Fruit fly (Drosophila melanogaster): ENCODE measurements around the gene CG7402.

The CG7402 gene

DNA sequence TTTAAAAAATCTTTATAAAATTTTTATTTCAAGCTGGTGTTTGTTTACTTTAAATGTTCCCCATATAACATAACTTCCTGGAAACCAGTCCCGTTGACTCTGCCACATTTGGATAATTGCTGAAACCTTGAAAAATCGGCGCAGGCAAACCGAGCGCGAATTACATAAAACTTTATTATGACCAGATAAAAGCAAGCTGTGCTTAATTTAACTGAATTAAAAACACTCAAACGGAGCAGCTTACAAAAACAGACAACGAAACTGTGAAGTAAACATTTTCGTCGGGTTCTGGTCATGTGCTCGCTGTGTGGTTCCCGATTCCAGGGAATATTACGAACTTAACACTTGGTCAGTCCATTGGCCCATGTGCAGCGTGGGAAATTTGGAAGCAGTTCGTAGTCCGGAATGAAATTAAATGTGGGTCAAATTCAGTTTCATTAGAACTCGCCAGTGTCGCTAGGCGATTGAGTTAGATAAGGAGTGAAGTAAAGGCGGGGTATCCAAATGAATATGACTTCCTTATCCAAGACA lies 46.3 kb downstream of the CG7402 start:
- TF ChIP-seq CG8119 (GFP tag; IDR thresholded peaks at IDR 0.05) (no peak), svp (GFP tag) (no peak), CG15336 (GFP tag; IDR thresholded peaks at IDR 0.05) (no peak), salr (GFP tag; optimal IDR thresholded peaks at IDR 0.05) (no peak), CG11294 (GFP tag; IDR thresholded peaks at IDR 0.05) (no peak), achi (GFP tag; optimal IDR thresholded peaks at IDR 0.05) (no peak), net (GFP tag; optimal IDR thresholded peaks at IDR 0.05) (no peak), Lpt (GFP tag; optimal IDR thresholded peaks at IDR 0.05) (no peak), topi (GFP tag; optimal IDR thresholded peaks at IDR 0.05) (no peak), CG1621 (tag; optimal IDR thresholded peaks at IDR 0.05) (no peak)

dm6 chr3L:17935032-17935431 lies 47.5 kb downstream of the CG7402 start:
- TF ChIP-seq CG4318 (GFP tag; optimal IDR thresholded peaks at IDR 0.05) (no peak), CG31627 (GFP tag; optimal IDR thresholded peaks at IDR 0.05) (no peak), fd59A (GFP tag; optimal IDR thresholded peaks at IDR 0.05) (no peak), pdm3 (GFP tag; optimal IDR thresholded peaks at IDR 0.05) (no peak), Eip78C (GFP tag) (no peak), CG3919 (GFP tag; optimal IDR thresholded peaks at IDR 0.05) (no peak), CG11762 (GFP tag; optimal IDR thresholded peaks at IDR 0.05; ENCODE audit: insufficient read depth) (no peak), CG11902 (GFP tag; optimal IDR thresholded peaks at IDR 0.05) (no peak), Ets96B (tag; optimal IDR thresholded peaks at IDR 0.05) (no peak), dsx (GFP tag; optimal IDR thresholded peaks at IDR 0.05; ENCODE audit: poor library complexity, severe bottlenecking) (no peak), fd85E (GFP tag; optimal IDR thresholded peaks at IDR 0.05) (no peak), CG8319 (GFP tag; optimal IDR thresholded peaks at IDR 0.05) (no peak), cyc (GFP tag; optimal IDR thresholded peaks at IDR 0.05) (no peak), esn (GFP tag; optimal IDR thresholded peaks at IDR 0.05) (no peak), Hr39 (GFP tag; optimal IDR thresholded peaks at IDR 0.05) (no peak), CG16779 (tag; optimal IDR thresholded peaks at IDR 0.05) (no peak), Met (GFP tag; optimal IDR thresholded peaks at IDR 0.05) (no peak), CG10669 (GFP tag; optimal IDR thresholded peaks at IDR 0.05) (no peak)

DNA sequence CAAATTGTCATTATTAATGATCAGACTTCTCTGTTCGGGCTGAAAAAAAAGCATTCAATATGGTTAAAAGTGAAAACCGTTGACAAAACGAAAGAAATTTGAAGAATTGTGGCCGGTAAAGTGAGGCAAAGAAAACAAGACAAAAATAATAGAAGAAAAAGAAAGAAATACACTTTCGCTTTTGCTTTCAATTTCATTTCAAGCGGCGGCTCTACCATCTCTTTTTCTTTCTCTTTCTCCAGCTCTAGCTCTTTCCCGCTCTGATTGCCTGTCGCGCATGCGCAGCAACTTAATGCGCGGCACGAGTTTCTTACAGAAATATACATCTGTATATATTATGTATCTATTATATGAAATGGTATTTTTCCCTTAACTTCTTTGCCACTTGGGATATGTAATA lies 49.8 kb downstream of the CG7402 start:
- 0 out of 3 replicates have a peak, but pooled peaks have one; percentile 26 for TF ChIP-seq eg (GFP tag; IDR thresholded peaks at IDR 0.05)
- TF ChIP-seq Blimp-1 (GFP tag; optimal IDR thresholded peaks at IDR 0.05), result peak; percentile 6
- TF ChIP-seq CG6808 (GFP tag; optimal IDR thresholded peaks at IDR 0.05), result no peak
- TF ChIP-seq CG32006 (GFP tag; optimal IDR thresholded peaks at IDR 0.05), result peak; percentile 4

DNA sequence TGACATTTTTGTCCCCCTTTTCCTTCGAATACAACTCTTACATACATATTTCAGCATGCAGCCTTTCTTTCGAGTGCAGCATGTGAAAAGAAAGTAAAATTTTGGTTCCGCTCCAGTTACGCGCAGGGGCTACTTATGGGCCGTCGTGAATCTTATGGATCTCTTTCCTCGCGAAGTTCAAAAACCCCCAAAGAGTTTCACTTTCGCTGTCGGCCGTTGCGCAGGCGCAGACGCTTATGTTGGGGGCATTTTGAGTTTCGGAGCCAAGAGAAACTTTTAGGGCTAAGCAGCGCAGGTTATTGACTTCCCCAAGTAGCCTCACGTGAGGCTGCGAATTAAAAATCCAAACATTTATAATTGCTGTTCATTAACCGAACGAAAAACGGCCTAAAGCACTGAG lies 51.1 kb downstream of the CG7402 start:
- TF ChIP-seq Eip78C (GFP tag), result peak; percentile 46
- TF ChIP-seq CG31627 (GFP tag; optimal IDR thresholded peaks at IDR 0.05), result no peak
- no peak for TF ChIP-seq Hr38 (GFP tag; optimal IDR thresholded peaks at IDR 0.05)
- TF ChIP-seq CG9139 (GFP tag; optimal IDR thresholded peaks at IDR 0.05), result no peak
- TF ChIP-seq Blimp-1 (GFP tag; optimal IDR thresholded peaks at IDR 0.05), result peak; percentile 76
- no peak for TF ChIP-seq Ets96B (tag; optimal IDR thresholded peaks at IDR 0.05)
- no peak for TF ChIP-seq lz (GFP tag; optimal IDR thresholded peaks at IDR 0.05)
- TF ChIP-seq Gug (GFP tag; IDR thresholded peaks at IDR 0.05), result no peak

dm6 chr3L:17939649-17940048 lies 52.1 kb downstream of the CG7402 start:
- TF ChIP-seq Hr39 (GFP tag; optimal IDR thresholded peaks at IDR 0.05) (no peak), CG16779 (tag; optimal IDR thresholded peaks at IDR 0.05) (no peak), CG34406 (GFP tag; optimal IDR thresholded peaks at IDR 0.05) (peak; percentile 16), net (GFP tag; optimal IDR thresholded peaks at IDR 0.05) (no peak), CG32006 (GFP tag; optimal IDR thresholded peaks at IDR 0.05) (peak; percentile 39), vri (GFP tag; optimal IDR thresholded peaks at IDR 0.05) (no peak), dac (GFP tag; optimal IDR thresholded peaks at IDR 0.05) (no peak), CG11902 (GFP tag; optimal IDR thresholded peaks at IDR 0.05) (no peak), CG15336 (GFP tag; IDR thresholded peaks at IDR 0.05) (0 out of 2 replicates have a peak, but pooled peaks have one; percentile 7), Sox102F (GFP tag; optimal IDR thresholded peaks at IDR 0.05) (peak; percentile 46), CG6854 (GFP tag; optimal IDR thresholded peaks at IDR 0.05) (peak; percentile 88), Sox14 (GFP tag; optimal IDR thresholded peaks at IDR 0.05) (no peak), Ets21C (GFP tag; optimal IDR thresholded peaks at IDR 0.05) (no peak), dsx (GFP tag; optimal IDR thresholded peaks at IDR 0.05; ENCODE audit: poor library complexity, severe bottlenecking) (no peak), cyc (GFP tag; optimal IDR thresholded peaks at IDR 0.05) (no peak), Smox (GFP tag; optimal IDR thresholded peaks at IDR 0.05) (no peak), CG6792 (GFP tag; optimal IDR thresholded peaks at IDR 0.05) (no peak)
